Worm (Caenorhabditis elegans) whole organism, mixed stage, embryonic: ENCODE measurements around the gene srb-13.

Source experiments
- ceh-43 ChIP-seq: fragments of 200-800 bp; sonication (Bioruptor generic); optimal IDR thresholded peaks from 2 replicates; lab custom pipeline; 2018; ENCODE audit warnings: mild to moderate bottlenecking, missing genetic modification characterization, moderate library complexity, missing compliant biosample characterization
- cnd-1 ChIP-seq: fragments of 200-800 bp; sonication (Bioruptor generic); optimal IDR thresholded peaks from 2 replicates; lab custom pipeline; 2018; ENCODE audit warnings: mild to moderate bottlenecking, missing genetic modification characterization, missing compliant biosample characterization
- drap-1 ChIP-seq: fragments of 200-800 bp; sonication (Bioruptor generic); optimal IDR thresholded peaks from 3 replicates; lab custom pipeline; 2018; ENCODE audit warnings: mild to moderate bottlenecking, missing genetic modification characterization, missing compliant biosample characterization
- lsy-2 ChIP-seq: fragments of 150-350 bp; optimal IDR thresholded peaks from 2 replicates; lab custom pipeline; 2014; ENCODE audit warnings: missing biosample characterization, missing genetic modification characterization
- nhr-237 ChIP-seq: fragments of 150-350 bp; optimal IDR thresholded peaks from 2 replicates; lab custom pipeline; 2014; ENCODE audit warnings: missing biosample characterization, missing genetic modification characterization
- unc-39 ChIP-seq: fragments of 150-350 bp; optimal IDR thresholded peaks from 2 replicates; lab custom pipeline; 2014; ENCODE audit warnings: missing biosample characterization, missing genetic modification characterization
- unc-62 ChIP-seq: fragments of 150-350 bp; optimal IDR thresholded peaks from 2 replicates; lab custom pipeline; 2014; ENCODE audit warnings: missing biosample characterization, missing genetic modification reagents, missing genetic modification characterization
- zip-8 ChIP-seq: fragments of 150-350 bp; optimal IDR thresholded peaks from 2 replicates; lab custom pipeline; 2014; ENCODE audit warnings: missing biosample characterization, missing genetic modification characterization

DNA sequence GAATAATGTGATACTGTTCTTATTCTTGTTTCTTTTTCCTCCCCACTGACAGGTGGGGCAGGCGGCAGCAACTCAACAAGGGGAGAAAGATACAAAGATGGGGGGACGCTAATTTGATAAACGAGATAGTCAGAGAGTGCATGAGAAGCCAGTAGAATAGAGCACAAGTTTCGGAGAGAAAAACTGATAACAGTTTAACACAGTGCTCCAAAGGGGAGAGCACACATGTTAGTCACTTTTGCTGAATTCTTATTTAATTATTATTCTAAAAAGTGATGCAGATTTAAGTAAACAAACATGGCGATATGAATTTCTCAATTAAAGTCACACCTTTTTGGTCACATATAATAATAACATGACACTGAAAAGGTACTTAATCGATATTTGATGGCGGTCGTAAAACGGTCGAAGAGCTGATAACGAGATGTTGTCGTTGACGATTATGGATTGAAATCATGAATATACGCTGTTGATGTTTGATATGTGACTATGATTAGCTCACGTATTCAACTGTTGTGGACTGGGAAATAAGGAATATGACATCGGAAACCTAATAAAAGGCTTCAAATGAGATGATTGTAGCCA is 28.6 kb upstream of the srb-13 start:
- TF ChIP-seq cnd-1 (tag; lab: Kevin White, UChicago) (no peak), lsy-2 (no peak), unc-39 (tag; lab: Kevin White, UChicago) (no peak), unc-62 (GFP tag; lab: Kevin White, UChicago) (no peak), nhr-237 (tag; lab: Kevin White, UChicago) (no peak), ceh-43 (no peak), drap-1 (GFP tag; lab: Kevin White, UChicago) (no peak), zip-8 (tag; lab: Kevin White, UChicago) (no peak)
